Worm (Caenorhabditis elegans) whole organism, L2 larva: ENCODE results near the gene srxa-10.

ENCODE experiments used
- Y55F3AM.14 ChIP-seq: fragments of 200-800 bp; sonication (Bioruptor generic); optimal IDR thresholded peaks from 2 replicates; lab custom pipeline; 2018; ENCODE audit warnings: mild to moderate bottlenecking, missing genetic modification characterization, missing compliant biosample characterization
- ZK546.5 ChIP-seq: sonication (generic microtip); optimal IDR thresholded peaks from 2 replicates; lab custom pipeline; 2017; ENCODE audit warnings: missing biosample characterization, missing genetic modification characterization
- alr-1 ChIP-seq: fragments of 150-350 bp; optimal IDR thresholded peaks from 2 replicates; lab custom pipeline; 2014; ENCODE audit warnings: missing biosample characterization, missing genetic modification characterization
- aly-2 ChIP-seq: fragments of 150-350 bp; optimal IDR thresholded peaks from 2 replicates; lab custom pipeline; 2014; ENCODE audit warnings: missing biosample characterization, missing genetic modification characterization
- ama-1 ChIP-seq: fragments of 150-350 bp; optimal IDR thresholded peaks from 2 replicates; lab custom pipeline; 2018; ENCODE audit warnings: inconsistent platforms
- blmp-1 ChIP-seq: sonication (generic microtip); optimal IDR thresholded peaks from 2 replicates; lab custom pipeline; 2017; ENCODE audit warnings: missing genetic modification characterization, mild to moderate bottlenecking, missing compliant biosample characterization, antibody characterized with exemption, moderate library complexity; ENCODE audit not compliant: insufficient read depth
- crh-2 ChIP-seq: sonication (generic microtip); optimal IDR thresholded peaks from 2 replicates; lab custom pipeline; 2017; ENCODE audit warnings: missing biosample characterization, missing genetic modification characterization
- egl-27 ChIP-seq: sonication (generic microtip); optimal IDR thresholded peaks from 3 replicates; lab custom pipeline; 2017; ENCODE audit warnings: missing biosample characterization, missing genetic modification reagents, missing genetic modification characterization
- elt-1 ChIP-seq: fragments of 150-350 bp; optimal IDR thresholded peaks from 2 replicates; lab custom pipeline; 2014; ENCODE audit warnings: missing biosample characterization, missing genetic modification characterization
- elt-3 ChIP-seq: sonication (generic microtip); optimal IDR thresholded peaks from 2 replicates; lab custom pipeline; 2017; ENCODE audit warnings: missing biosample characterization, missing genetic modification characterization
- fos-1 ChIP-seq: fragments of 150-350 bp; optimal IDR thresholded peaks from 2 replicates; lab custom pipeline; 2014; ENCODE audit warnings: missing biosample characterization, missing genetic modification characterization
- lin-13 ChIP-seq: fragments of 150-350 bp; optimal IDR thresholded peaks from 2 replicates; lab custom pipeline; 2014; ENCODE audit warnings: missing biosample characterization, missing genetic modification reagents, missing genetic modification characterization
- lin-39 ChIP-seq: fragments of 150-350 bp; optimal IDR thresholded peaks from 2 replicates; lab custom pipeline; 2014; ENCODE audit warnings: missing biosample characterization, missing genetic modification reagents, missing genetic modification characterization
- lsy-2 ChIP-seq, 2 experiments: fragments of 150-350 bp in 1 of 2; sonication (generic microtip) in 1 of 2; optimal IDR thresholded peaks; 2 replicates each; lab custom pipeline; 2014 to 2017; ENCODE audit warnings: missing biosample characterization in 2 of 2, missing genetic modification characterization in 2 of 2
- mdl-1 ChIP-seq, 2 experiments: fragments of 150-350 bp in 1 of 2; sonication (generic microtip) in 1 of 2; optimal IDR thresholded peaks; 2 replicates each; lab custom pipeline; 2017; ENCODE audit warnings: missing biosample characterization in 2 of 2, missing genetic modification characterization in 2 of 2
- nhr-10 ChIP-seq: sonication (generic microtip); optimal IDR thresholded peaks from 2 replicates; lab custom pipeline; 2017; ENCODE audit warnings: missing biosample characterization, missing genetic modification characterization
- nhr-11 ChIP-seq: fragments of 150-350 bp; optimal IDR thresholded peaks from 2 replicates; lab custom pipeline; 2014; ENCODE audit warnings: missing biosample characterization, missing genetic modification characterization
- nhr-12 ChIP-seq: fragments of 150-350 bp; optimal IDR thresholded peaks from 2 replicates; lab custom pipeline; 2014; ENCODE audit warnings: missing biosample characterization, missing genetic modification characterization
- nhr-129 ChIP-seq: fragments of 150-350 bp; optimal IDR thresholded peaks from 2 replicates; lab custom pipeline; 2014; ENCODE audit warnings: missing biosample characterization, missing genetic modification characterization
- nhr-21 ChIP-seq: fragments of 150-350 bp; optimal IDR thresholded peaks from 2 replicates; lab custom pipeline; 2014; ENCODE audit warnings: missing biosample characterization, missing genetic modification characterization
- nhr-25 ChIP-seq: fragments of 150-350 bp; sonication (generic microtip); optimal IDR thresholded peaks from 3 replicates; lab custom pipeline; 2014; ENCODE audit warnings: missing biosample characterization, missing genetic modification characterization
- nhr-6 ChIP-seq: fragments of 150-350 bp; optimal IDR thresholded peaks from 2 replicates; lab custom pipeline; 2014; ENCODE audit warnings: missing biosample characterization, missing genetic modification characterization
- nhr-77 ChIP-seq: fragments of 150-350 bp; optimal IDR thresholded peaks from 2 replicates; lab custom pipeline; 2014; ENCODE audit warnings: missing biosample characterization, missing genetic modification characterization
- peb-1 ChIP-seq: fragments of 150-350 bp; optimal IDR thresholded peaks from 2 replicates; lab custom pipeline; 2014; ENCODE audit warnings: missing biosample characterization, missing genetic modification characterization
- skn-1 ChIP-seq: sonication (generic microtip); optimal IDR thresholded peaks from 2 replicates; lab custom pipeline; 2017; ENCODE audit warnings: missing biosample characterization, missing genetic modification characterization
- sma-3 ChIP-seq: sonication (generic microtip); optimal IDR thresholded peaks from 2 replicates; lab custom pipeline; 2016; ENCODE audit warnings: missing genetic modification reagents, missing genetic modification characterization, missing compliant biosample characterization
- sma-9 ChIP-seq, 2 experiments: fragments of 150-350 bp in 1 of 2; sonication (generic microtip) in 1 of 2; optimal IDR thresholded peaks; 2 replicates each; lab custom pipeline; 2014 to 2016; ENCODE audit warnings: missing genetic modification characterization in 2 of 2, mild to moderate bottlenecking in 1 of 2, missing biosample characterization in 1 of 2, missing compliant biosample characterization in 1 of 2, missing genetic modification reagents in 1 of 2, moderate library complexity in 1 of 2
- snpc-4 ChIP-seq: fragments of 150-350 bp; optimal IDR thresholded peaks from 2 replicates; lab custom pipeline; 2014; ENCODE audit warnings: missing biosample characterization, missing genetic modification characterization
- unc-55 ChIP-seq: fragments of 150-350 bp; sonication (generic microtip); optimal IDR thresholded peaks from 3 replicates; lab custom pipeline; 2014; ENCODE audit warnings: missing biosample characterization, missing genetic modification reagents, missing genetic modification characterization
- unc-62 ChIP-seq: fragments of 150-350 bp; optimal IDR thresholded peaks from 2 replicates; lab custom pipeline; 2014; ENCODE audit warnings: missing biosample characterization, missing genetic modification reagents, missing genetic modification characterization
- ztf-1 ChIP-seq: fragments of 200-800 bp; sonication (Bioruptor generic); conservative IDR thresholded peaks from 2 replicates; pipeline ENCODE4 v1.3.6; 2022; ENCODE audit warnings: missing genetic modification characterization, missing compliant biosample characterization
- ztf-4 ChIP-seq: fragments of 150-350 bp; optimal IDR thresholded peaks from 2 replicates; lab custom pipeline; 2014; ENCODE audit warnings: missing biosample characterization, missing genetic modification characterization

srxa-10 gene

DNA sequence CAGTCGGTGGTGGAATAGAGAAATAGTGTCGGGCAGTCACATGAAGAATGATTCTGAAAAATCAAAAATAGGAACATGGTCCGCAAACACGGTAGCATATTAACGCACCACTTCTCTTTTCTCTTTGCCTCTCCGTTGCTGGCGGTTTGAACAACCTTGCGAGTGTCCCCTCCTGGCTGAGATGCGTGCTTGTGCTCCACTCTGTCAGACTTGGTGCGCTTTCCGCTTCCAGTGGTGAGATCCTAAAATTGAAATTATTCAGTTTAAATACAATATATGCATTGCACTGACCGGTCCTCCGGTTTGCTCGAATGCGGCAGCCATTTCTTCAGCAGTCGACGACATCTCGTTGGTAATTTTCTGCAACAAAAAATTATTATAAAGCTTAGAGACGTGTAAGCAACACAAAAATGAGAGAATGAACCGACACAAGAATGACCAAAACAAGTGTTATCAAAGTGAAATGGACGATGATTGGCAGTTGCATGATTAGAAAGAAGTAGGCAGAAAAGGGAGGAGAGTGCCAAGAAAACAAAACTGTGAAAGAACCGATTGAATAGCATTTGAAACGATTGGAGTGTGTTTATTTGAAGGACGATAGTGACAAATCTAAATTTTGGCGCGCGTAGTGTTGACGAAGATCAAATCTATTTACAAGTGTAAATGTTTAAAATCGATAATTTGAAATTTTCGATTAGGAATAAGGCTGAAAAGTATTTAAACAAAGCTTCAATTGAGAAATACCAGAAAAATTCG is 28.9 kb upstream of the srxa-10 start, which contains the start of gene ZK632.9:
Gene ZK632.9 (minus strand): TSS at position 360 of the 756 bp plus-strand sequence.
- peak; percentile 35 for TF ChIP-seq fos-1 (tag; lab: Kevin White, UChicago)
- TF ChIP-seq lin-13 (GFP tag; lab: Kevin White, UChicago): no peak
- TF ChIP-seq unc-55 (GFP tag; lab: Kevin White, UChicago): peak; percentile 11
- TF ChIP-seq alr-1 (tag; lab: Kevin White, UChicago): no peak
- TF ChIP-seq Y55F3AM.14: peak; percentile 9
- TF ChIP-seq nhr-10 (tag; lab: Kevin White, UChicago): peak; percentile 7
- TF ChIP-seq nhr-21 (tag; lab: Kevin White, UChicago): peak; percentile 8
- TF ChIP-seq skn-1 (tag; lab: Kevin White, UChicago): peak; percentile 34
- TF ChIP-seq nhr-129 (tag; lab: Kevin White, UChicago): peak; percentile 32

DNA sequence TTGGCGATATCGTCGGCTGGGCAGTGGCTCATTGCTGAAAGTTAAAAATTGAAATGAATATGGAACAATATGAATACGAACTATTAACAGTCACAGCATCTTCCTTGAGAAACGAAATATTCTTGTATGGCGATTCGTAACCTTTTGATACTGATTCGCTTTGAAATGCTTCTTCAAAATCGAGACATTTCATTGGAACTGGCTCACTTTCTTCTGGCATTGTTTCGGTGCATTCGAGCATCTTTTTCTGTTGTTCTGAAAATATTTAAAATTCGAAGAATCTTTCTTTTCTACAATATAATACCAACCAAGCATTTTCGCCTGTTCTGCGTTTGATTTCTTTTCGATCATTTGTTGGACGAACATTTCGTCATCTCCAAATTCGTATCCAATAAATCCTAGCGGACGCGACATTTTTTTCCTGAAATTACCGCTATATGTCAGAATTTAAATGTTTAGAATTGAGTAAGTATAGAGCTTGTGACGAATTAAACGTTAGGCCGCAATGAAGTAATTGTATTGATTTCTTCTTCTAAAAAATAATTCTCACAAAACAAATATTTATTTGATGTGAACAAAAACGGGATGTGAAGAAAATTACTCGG is 28.1 kb upstream of the srxa-10 start, which contains the start of gene lin-52:
Gene lin-52 (minus strand): TSS at position 421 of the 605 bp plus-strand sequence.
- TF ChIP-seq ama-1 (lab: Kevin White, UChicago) (peak; percentile 67), sma-3 (GFP tag; lab: Kevin White, UChicago) (peak; percentile 40), skn-1 (tag; lab: Kevin White, UChicago) (no peak), snpc-4 (tag; lab: Kevin White, UChicago) (no peak), nhr-25 (tag; lab: Kevin White, UChicago) (peak; percentile 2), ZK546.5 (tag; lab: Kevin White, UChicago) (no peak), ztf-4 (tag; lab: Kevin White, UChicago) (peak; percentile 78), crh-2 (tag; lab: Kevin White, UChicago) (peak; percentile 18), lsy-2 (tag; optimal IDR thresholded peaks at IDR 0.05; lab: Kevin White, UChicago) (peak in 1 of 2 experiments; percentile 32), lin-13 (GFP tag; lab: Kevin White, UChicago) (peak; percentile 11)

DNA sequence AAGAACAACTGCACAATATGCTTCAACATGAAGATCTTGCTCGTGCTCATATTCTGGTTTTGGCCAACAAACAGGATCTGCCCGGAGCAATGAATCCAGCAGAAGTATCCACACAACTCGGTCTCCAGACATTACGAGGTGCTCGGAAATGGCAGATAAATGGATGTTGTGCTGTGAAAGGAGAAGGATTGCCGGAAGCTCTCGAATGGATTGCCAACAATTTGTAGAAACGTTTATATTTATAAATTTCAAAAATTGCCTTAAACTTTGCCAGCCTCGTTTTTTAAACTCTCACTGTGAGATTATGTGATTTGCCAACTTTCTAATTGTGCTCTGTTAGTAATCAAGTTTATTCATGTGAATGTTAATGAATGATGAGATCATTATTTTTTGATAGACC is 27.4 kb upstream of the srxa-10 start:
- TF ChIP-seq nhr-77 (no peak), egl-27 (no peak), peb-1 (tag; lab: Kevin White, UChicago) (no peak), unc-55 (GFP tag; lab: Kevin White, UChicago) (no peak), ama-1 (lab: Kevin White, UChicago) (no peak), lin-39 (tag; lab: Kevin White, UChicago) (no peak), nhr-21 (tag; lab: Kevin White, UChicago) (no peak), nhr-12 (tag; lab: Kevin White, UChicago) (no peak)

- no peak for TF ChIP-seq nhr-77
- no peak for TF ChIP-seq nhr-10 (tag; lab: Kevin White, UChicago)
- no peak for TF ChIP-seq elt-1
- TF ChIP-seq blmp-1: no peak
- TF ChIP-seq aly-2 (tag; lab: Kevin White, UChicago): no peak
- no peak for TF ChIP-seq peb-1 (tag; lab: Kevin White, UChicago)
- TF ChIP-seq lsy-2 (tag; optimal IDR thresholded peaks at IDR 0.05; lab: Kevin White, UChicago): no peak
- no peak for TF ChIP-seq unc-62 (GFP tag; lab: Kevin White, UChicago)
- TF ChIP-seq mdl-1 (tag; optimal IDR thresholded peaks at IDR 0.05; lab: Kevin White, UChicago): no peak
- TF ChIP-seq sma-9 (GFP tag; optimal IDR thresholded peaks at IDR 0.05; lab: Kevin White, UChicago): no peak
- no peak for TF ChIP-seq sma-9 (tag; optimal IDR thresholded peaks at IDR 0.05; lab: Kevin White, UChicago)
- no peak for TF ChIP-seq nhr-6 (tag; lab: Kevin White, UChicago)
- TF ChIP-seq ztf-4 (tag; lab: Kevin White, UChicago): no peak
- no peak for TF ChIP-seq lin-39 (tag; lab: Kevin White, UChicago)
- no peak for TF ChIP-seq sma-3 (GFP tag; lab: Kevin White, UChicago)
- TF ChIP-seq ZK546.5 (tag; lab: Kevin White, UChicago): no peak
- TF ChIP-seq elt-3 (tag; lab: Kevin White, UChicago): no peak
- no peak for TF ChIP-seq nhr-11 (tag; lab: Kevin White, UChicago)
- no peak for TF ChIP-seq ztf-1 (GFP tag; lab: Robert Waterston, UW)
- TF ChIP-seq nhr-21 (tag; lab: Kevin White, UChicago): no peak
Observed at ce11 chrIII:9822942-9823341, 26.6 kb upstream of the srxa-10 start, which contains the start of gene arl-5. Gene arl-5 (plus strand): TSS chrIII:9823242.
